Fruit fly (Drosophila melanogaster): ENCODE measurements around the gene CG10748.
A peak's percentile ranks its signal among the peaks of the same experiment; 100 is the strongest.

Gene CG10748

DNA sequence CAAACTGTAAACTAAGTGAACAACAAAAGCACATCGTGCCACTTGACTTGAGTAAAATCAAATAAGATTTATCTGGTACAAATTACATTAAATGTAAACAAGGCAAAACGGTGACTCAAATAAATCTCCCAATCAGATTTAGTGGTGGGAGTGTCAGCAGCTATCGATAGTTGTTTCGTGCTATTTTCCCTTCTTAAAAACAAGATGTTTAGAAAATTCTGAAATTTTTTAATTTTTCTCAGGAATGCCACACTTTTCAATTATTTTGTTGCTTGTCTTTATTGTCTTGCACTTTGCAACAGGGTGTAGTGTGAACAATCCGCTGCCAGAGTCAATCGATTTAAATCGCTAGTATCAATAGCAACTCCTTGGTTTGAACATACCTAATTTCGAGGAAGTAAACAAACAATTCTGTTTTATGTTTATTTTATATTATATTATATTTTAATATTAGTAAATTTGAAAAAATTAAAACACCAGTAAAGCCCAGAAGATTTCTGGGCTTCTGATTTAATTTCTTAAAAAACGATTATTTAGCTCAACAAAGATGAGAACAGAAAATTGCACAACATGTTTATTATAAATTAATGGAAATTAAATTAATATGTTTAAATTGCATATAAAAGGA lies 43.1 kb upstream of the CG10748 start, which contains the start of gene MICAL-like (continued):
- TF ChIP-seq ken (GFP tag; IDR thresholded peaks at IDR 0.05), result peak; percentile 60; the same call in 1 of the 3 replicates
- no peak for TF ChIP-seq cg (GFP tag; optimal IDR thresholded peaks at IDR 0.05)
- peak; percentile 13 for TF ChIP-seq CG5245 (GFP tag; optimal IDR thresholded peaks at IDR 0.05)
- TF ChIP-seq Vsx1 (GFP tag; optimal IDR thresholded peaks at IDR 0.05), result no peak
- no peak for TF ChIP-seq tio (GFP tag; optimal IDR thresholded peaks at IDR 0.05)
- no peak for TF ChIP-seq HHEX (GFP tag; optimal IDR thresholded peaks at IDR 0.05)
- TF ChIP-seq bab2 (GFP tag; optimal IDR thresholded peaks at IDR 0.05), result peak; percentile 5
- 0 out of 2 replicates have a peak, but pooled peaks have one; percentile 22 for TF ChIP-seq danr (GFP tag; IDR thresholded peaks at IDR 0.05)
- TF ChIP-seq Elba2 (GFP tag; optimal IDR thresholded peaks at IDR 0.05), result no peak
- no peak for TF ChIP-seq Rx (GFP tag; IDR thresholded peaks at IDR 0.05)
- peak; percentile 6 for TF ChIP-seq CG4617 (GFP tag; optimal IDR thresholded peaks at IDR 0.05; ENCODE audit: borderline replicate concordance)
- no peak for TF ChIP-seq yki (optimal IDR thresholded peaks at IDR 0.05)
- TF ChIP-seq CG7556 (GFP tag; optimal IDR thresholded peaks at IDR 0.05), result no peak
- no peak for TF ChIP-seq oc (tag; optimal IDR thresholded peaks at IDR 0.05)
- TF ChIP-seq C15 (GFP tag; IDR thresholded peaks at IDR 0.05), result no peak
- no peak for TF ChIP-seq sima (GFP tag; optimal IDR thresholded peaks at IDR 0.05)
- peak; percentile 94 for TF ChIP-seq Dll (GFP tag; IDR thresholded peaks at IDR 0.05; ENCODE audit: partially characterized antibody)
- no peak for TF ChIP-seq Max (GFP tag; optimal IDR thresholded peaks at IDR 0.05)
- TF ChIP-seq CG13296 (GFP tag; optimal IDR thresholded peaks at IDR 0.05), result no peak
- peak; percentile 37 for TF ChIP-seq gro (GFP tag; optimal IDR thresholded peaks at IDR 0.05)
- no peak for TF ChIP-seq CG31388 (GFP tag; optimal IDR thresholded peaks at IDR 0.05)
- TF ChIP-seq schlank (tag; optimal IDR thresholded peaks at IDR 0.05), result no peak
- TF ChIP-seq CG12299 (tag; optimal IDR thresholded peaks at IDR 0.05), result no peak
- no peak for TF ChIP-seq onecut (GFP tag; IDR thresholded peaks at IDR 0.05)
- no peak for TF ChIP-seq CG11696 (GFP tag; IDR thresholded peaks at IDR 0.05)
- no peak for TF ChIP-seq fru (optimal IDR thresholded peaks at IDR 0.05)
- peak; percentile 61 for TF ChIP-seq zen (tag; optimal IDR thresholded peaks at IDR 0.05)
- TF ChIP-seq pita (GFP tag; optimal IDR thresholded peaks at IDR 0.05), result no peak
- TF ChIP-seq repo (GFP tag; optimal IDR thresholded peaks at IDR 0.05), result no peak
- TF ChIP-seq dan (GFP tag; IDR thresholded peaks at IDR 0.05), result no peak
- TF ChIP-seq CG2199 (GFP tag; IDR thresholded peaks at IDR 0.05), result no peak
- peak; percentile 50 for TF ChIP-seq zfh2 (GFP tag; optimal IDR thresholded peaks at IDR 0.05)
- no peak for TF ChIP-seq CG17186 (GFP tag; optimal IDR thresholded peaks at IDR 0.05)
- peak; percentile 21 for TF ChIP-seq CG2116 (GFP tag; optimal IDR thresholded peaks at IDR 0.05)
- peak; percentile 27 for TF ChIP-seq lilli (GFP tag; optimal IDR thresholded peaks at IDR 0.05)
- TF ChIP-seq CG9437 (GFP tag; optimal IDR thresholded peaks at IDR 0.05), result peak; percentile 6
- no peak for TF ChIP-seq seq (GFP tag; IDR thresholded peaks at IDR 0.05)
- no peak for TF ChIP-seq Dek (tag; optimal IDR thresholded peaks at IDR 0.05)
- TF ChIP-seq chinmo (GFP tag; IDR thresholded peaks at IDR 0.05; ENCODE audit: partially characterized antibody), result peak; percentile 80; the same call in 2 of the 4 replicates
- TF ChIP-seq CG17612 (GFP tag; IDR thresholded peaks at IDR 0.05), result no peak
- no peak for TF ChIP-seq Sox100B (GFP tag; optimal IDR thresholded peaks at IDR 0.05)
- TF ChIP-seq zfh1 (GFP tag; IDR thresholded peaks at IDR 0.05), result no peak
- TF ChIP-seq grn (GFP tag; optimal IDR thresholded peaks at IDR 0.05), result peak; percentile 18
- no peak for TF ChIP-seq CG7928 (GFP tag; optimal IDR thresholded peaks at IDR 0.05)
- no peak for TF ChIP-seq ham (GFP tag; IDR thresholded peaks at IDR 0.05)
- TF ChIP-seq da (GFP tag; optimal IDR thresholded peaks at IDR 0.05), result no peak
- TF ChIP-seq cato (GFP tag; optimal IDR thresholded peaks at IDR 0.05; ENCODE audit: borderline replicate concordance), result no peak
- TF ChIP-seq scrt (GFP tag; optimal IDR thresholded peaks at IDR 0.05), result no peak
- TF ChIP-seq Awh (GFP tag; IDR thresholded peaks at IDR 0.05), result no peak
- no peak for TF ChIP-seq CG10543 (GFP tag; optimal IDR thresholded peaks at IDR 0.05)
- TF ChIP-seq CG6175 (GFP tag; IDR thresholded peaks at IDR 0.05), result no peak
- no peak for TF ChIP-seq pho (GFP tag; optimal IDR thresholded peaks at IDR 0.05)

Data from whole organism, embryonic.